Fruit fly (Drosophila melanogaster) whole organism, prepupa: ENCODE data around the gene CG7362.

Experiments used
- CG11294 ChIP-seq: fragments of 200-800 bp; sonication (Bioruptor generic); IDR thresholded peaks from 2 replicates; pipeline ENCODE4 v1.3.6; 2022; ENCODE audit warnings: missing biosample characterization, missing genetic modification characterization
- CG16779 ChIP-seq: fragments of 200-800 bp; sonication (Bioruptor generic); optimal IDR thresholded peaks from 3 replicates; lab custom pipeline; 2017; ENCODE audit warnings: missing biosample characterization, mild to moderate bottlenecking, missing genetic modification characterization
- CG6163 ChIP-seq: fragments of 200-800 bp; sonication (Bioruptor generic); IDR thresholded peaks from 3 replicates; pipeline ENCODE4 v1.3.6; 2022; ENCODE audit warnings: missing biosample characterization, missing genetic modification characterization
- CG9139 ChIP-seq: fragments of 200-800 bp; sonication (Bioruptor generic); optimal IDR thresholded peaks from 3 replicates; lab custom pipeline; 2017; ENCODE audit warnings: missing biosample characterization, mild to moderate bottlenecking, missing genetic modification characterization
- Eip75B ChIP-seq: fragments of 200-800 bp; sonication (Bioruptor generic); optimal IDR thresholded peaks from 3 replicates; lab custom pipeline; 2016; ENCODE audit warnings: missing biosample characterization, missing genetic modification characterization
- Gug ChIP-seq: fragments of 200-800 bp; sonication (Bioruptor generic); IDR thresholded peaks from 2 replicates; pipeline ENCODE4 v1.3.6; 2022; ENCODE audit warnings: missing biosample characterization, missing genetic modification characterization
- achi ChIP-seq: fragments of 200-800 bp; sonication (Bioruptor generic); optimal IDR thresholded peaks from 3 replicates; lab custom pipeline; 2016; ENCODE audit warnings: missing biosample characterization, missing genetic modification characterization
- fd85E ChIP-seq: fragments of 200-800 bp; sonication (Bioruptor generic); optimal IDR thresholded peaks from 3 replicates; lab custom pipeline; 2016; ENCODE audit warnings: missing biosample characterization, missing genetic modification characterization
- svp ChIP-seq: fragments of 200-800 bp; sonication (Bioruptor generic); peaks from one replicate; lab custom pipeline; 2016; ENCODE audit warnings: missing biosample characterization, missing genetic modification characterization

- no peak for TF ChIP-seq Gug (GFP tag; lab: Robert Waterston, UW)
- peak; percentile 19 for TF ChIP-seq fd85E (GFP tag; lab: Kevin White, UChicago)
- TF ChIP-seq Eip75B (GFP tag; lab: Kevin White, UChicago), result peak; percentile 57
- TF ChIP-seq achi (GFP tag; lab: Kevin White, UChicago), result peak; percentile 40
- peak; percentile 28 for TF ChIP-seq CG16779 (tag; lab: Kevin White, UChicago)
- TF ChIP-seq svp (GFP tag; lab: Kevin White, UChicago), result peak; percentile 88
- peak; percentile 65 for TF ChIP-seq CG9139 (GFP tag; lab: Kevin White, UChicago)
- peak; percentile 77 for TF ChIP-seq CG6163
- TF ChIP-seq CG11294 (GFP tag; lab: Robert Waterston, UW), result no peak
These were observed 13.5 kb downstream of the CG7362 start for dm6 chr3R:14740658-14741191.
